Fruit fly (Drosophila melanogaster): ENCODE measurements around the gene CG11158.

DNA sequence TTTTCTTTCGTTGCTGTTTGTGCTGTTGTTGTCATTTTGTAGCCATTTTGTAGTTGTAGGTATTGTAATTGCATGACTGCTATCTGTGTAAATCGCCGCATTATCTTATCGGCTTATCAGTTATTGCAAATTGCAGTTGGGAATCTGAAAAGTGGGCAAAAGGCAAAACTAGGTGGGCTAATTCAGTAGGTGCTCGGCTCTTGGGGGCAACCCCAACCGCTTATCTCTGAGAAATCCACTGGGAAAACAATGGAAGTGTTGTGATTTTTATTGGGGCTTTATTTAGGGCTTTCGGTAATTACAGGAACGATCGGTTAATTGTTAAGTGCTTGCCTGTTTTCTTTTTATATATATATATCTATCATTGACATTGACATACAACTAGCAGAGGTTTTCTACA is 31.6 kb upstream of the CG11158 start:
- TF ChIP-seq Hr83 (GFP tag; optimal IDR thresholded peaks at IDR 0.05; ENCODE audit: poor library complexity, severe bottlenecking) = no peak
- TF ChIP-seq psq (GFP tag; optimal IDR thresholded peaks at IDR 0.05) = no peak
- no peak for TF ChIP-seq GATAd (GFP tag; optimal IDR thresholded peaks at IDR 0.05)
- TF ChIP-seq dsf (GFP tag; optimal IDR thresholded peaks at IDR 0.05; ENCODE audit: borderline replicate concordance) = no peak
- no peak for TF ChIP-seq tai (GFP tag; optimal IDR thresholded peaks at IDR 0.05)
- TF ChIP-seq h (GFP tag; optimal IDR thresholded peaks at IDR 0.05) = no peak
- no peak for TF ChIP-seq Sp1 (GFP tag; optimal IDR thresholded peaks at IDR 0.05)
- no peak for TF ChIP-seq Dfd (GFP tag; optimal IDR thresholded peaks at IDR 0.05)
- TF ChIP-seq jim (GFP tag; optimal IDR thresholded peaks at IDR 0.05) = no peak

Measured in whole organism, wandering third instar larva.